Worm (Caenorhabditis elegans) whole organism, L1 larva: ENCODE data around the gene C29F9.9.

Experiments
- C34B4.2 ChIP-seq: sonication (generic microtip); optimal IDR thresholded peaks from 2 replicates; lab custom pipeline; 2017; ENCODE audit warnings: mild to moderate bottlenecking, missing genetic modification characterization, missing compliant biosample characterization
- F16B12.6 ChIP-seq: fragments of 150-350 bp; optimal IDR thresholded peaks from 2 replicates; lab custom pipeline; 2014; ENCODE audit warnings: missing biosample characterization, missing genetic modification characterization
- Y116A8C.19 ChIP-seq: sonication (generic microtip); optimal IDR thresholded peaks from 2 replicates; lab custom pipeline; 2016; ENCODE audit warnings: missing compliant biosample characterization, missing genetic modification characterization, borderline replicate concordance
- alr-1 ChIP-seq: fragments of 200-800 bp; sonication (Bioruptor generic); optimal IDR thresholded peaks from 2 replicates; lab custom pipeline; 2018; ENCODE audit warnings: borderline replicate concordance, mild to moderate bottlenecking, missing genetic modification characterization, missing compliant biosample characterization
- aly-2 ChIP-seq: fragments of 150-350 bp; optimal IDR thresholded peaks from 2 replicates; lab custom pipeline; 2014; ENCODE audit warnings: missing biosample characterization, missing genetic modification characterization
- blmp-1 ChIP-seq: fragments of 150-350 bp; optimal IDR thresholded peaks from 2 replicates; lab custom pipeline; 2014; ENCODE audit warnings: missing biosample characterization, missing genetic modification characterization
- ceh-90 ChIP-seq: sonication (generic microtip); optimal IDR thresholded peaks from 2 replicates; lab custom pipeline; 2016; ENCODE audit warnings: missing genetic modification characterization, missing compliant biosample characterization
- ces-1 ChIP-seq: fragments of 150-350 bp; optimal IDR thresholded peaks from 2 replicates; lab custom pipeline; 2014; ENCODE audit warnings: missing biosample characterization, missing genetic modification reagents, missing genetic modification characterization
- dsc-1 ChIP-seq: sonication (generic microtip); optimal IDR thresholded peaks from 2 replicates; lab custom pipeline; 2016; ENCODE audit warnings: mild to moderate bottlenecking, missing genetic modification characterization, missing compliant biosample characterization
- egl-13 ChIP-seq: sonication (generic microtip); optimal IDR thresholded peaks from 2 replicates; lab custom pipeline; 2016; ENCODE audit warnings: missing genotype, missing genetic modification reagents, missing genetic modification characterization, missing compliant biosample characterization
- egl-27 ChIP-seq, 2 experiments: fragments of 150-350 bp in 1 of 2; sonication (generic microtip); optimal IDR thresholded peaks; 3 replicates each; lab custom pipeline; 2017 to 2018; ENCODE audit warnings: missing biosample characterization in 2 of 2, missing genetic modification characterization in 2 of 2, missing genetic modification reagents in 2 of 2
- elt-2 ChIP-seq: sonication (generic microtip); optimal IDR thresholded peaks from 2 replicates; lab custom pipeline; 2016; ENCODE audit warnings: missing genetic modification characterization, mild to moderate bottlenecking, inconsistent platforms, missing compliant biosample characterization, missing genetic modification reagents
- elt-3 ChIP-seq, 6 experiments: fragments of 150-350 bp in 1 of 6; sonication (generic microtip); optimal IDR thresholded peaks; 2 replicates each; lab custom pipeline; 2017 to 2018; ENCODE audit warnings: missing biosample characterization in 6 of 6, missing genetic modification characterization in 6 of 6, inconsistent platforms in 1 of 6
- ets-5 ChIP-seq: fragments of 200-800 bp; sonication (Bioruptor generic); IDR thresholded peaks from 2 replicates; pipeline ENCODE4 v1.3.6; 2022; ENCODE audit warnings: missing genetic modification characterization, missing compliant biosample characterization
- fkh-10 ChIP-seq: sonication (generic microtip); optimal IDR thresholded peaks from 2 replicates; lab custom pipeline; 2017; ENCODE audit warnings: missing biosample characterization, missing genetic modification reagents, missing genetic modification characterization
- fkh-4 ChIP-seq: sonication (generic microtip); optimal IDR thresholded peaks from 2 replicates; lab custom pipeline; 2016; ENCODE audit warnings: missing compliant biosample characterization, missing genetic modification characterization, borderline replicate concordance
- fkh-8 ChIP-seq: sonication (generic microtip); optimal IDR thresholded peaks from 2 replicates; lab custom pipeline; 2016; ENCODE audit warnings: mild to moderate bottlenecking, missing genetic modification characterization, missing compliant biosample characterization
- grh-1 ChIP-seq: fragments of 200-800 bp; sonication (Bioruptor generic); IDR thresholded peaks from 2 replicates; pipeline ENCODE4 v1.3.6; 2022; ENCODE audit warnings: missing genetic modification reagents, missing genetic modification characterization, missing compliant biosample characterization
- hlh-4 ChIP-seq: sonication (generic microtip); optimal IDR thresholded peaks from 2 replicates; lab custom pipeline; 2016; ENCODE audit warnings: mild to moderate bottlenecking, missing genetic modification characterization, missing compliant biosample characterization
- hpl-2 ChIP-seq: fragments of 150-350 bp; optimal IDR thresholded peaks from 2 replicates; lab custom pipeline; 2014; ENCODE audit warnings: missing biosample characterization, missing genetic modification reagents, missing genetic modification characterization
- irx-1 ChIP-seq: sonication (generic microtip); optimal IDR thresholded peaks from 2 replicates; lab custom pipeline; 2016; ENCODE audit warnings: missing genetic modification characterization, missing compliant biosample characterization
- isw-1 ChIP-seq: fragments of 200-800 bp; sonication (Bioruptor generic); IDR thresholded peaks from 2 replicates; pipeline ENCODE4 v1.3.6; 2022; ENCODE audit warnings: missing genetic modification characterization, missing compliant biosample characterization
- jun-1 ChIP-seq: fragments of 150-350 bp; optimal IDR thresholded peaks from 2 replicates; lab custom pipeline; 2014; ENCODE audit warnings: missing biosample characterization, missing genetic modification reagents, missing genetic modification characterization
- lin-14 ChIP-seq: fragments of 200-800 bp; sonication (Bioruptor generic); optimal IDR thresholded peaks from 2 replicates; lab custom pipeline; 2018; ENCODE audit warnings: mild to moderate bottlenecking, missing genetic modification characterization, moderate library complexity, missing compliant biosample characterization
- lin-15B ChIP-seq: fragments of 150-350 bp; sonication (generic microtip); optimal IDR thresholded peaks from 3 replicates; lab custom pipeline; 2014; ENCODE audit warnings: missing biosample characterization, missing genetic modification characterization
- lin-35 ChIP-seq, 2 experiments: fragments of 150-350 bp; optimal IDR thresholded peaks; 2 replicates each; lab custom pipeline; 2014; ENCODE audit warnings: missing biosample characterization in 2 of 2, missing genetic modification characterization in 2 of 2, missing genetic modification reagents in 2 of 2
- lin-39 ChIP-seq: fragments of 150-350 bp; optimal IDR thresholded peaks from 2 replicates; lab custom pipeline; 2014; ENCODE audit warnings: missing biosample characterization, missing genetic modification reagents, missing genetic modification characterization
- lsy-2 ChIP-seq, 2 experiments: fragments of 150-350 bp; optimal IDR thresholded peaks; 2 replicates each; lab custom pipeline; 2014; ENCODE audit warnings: missing biosample characterization in 2 of 2, missing genetic modification characterization in 2 of 2
- mab-9 ChIP-seq: fragments of 200-800 bp; sonication (Bioruptor generic); IDR thresholded peaks from 2 replicates; pipeline ENCODE4 v1.3.6; 2022; ENCODE audit warnings: missing genetic modification reagents, missing genetic modification characterization, missing compliant biosample characterization
- mdl-1 ChIP-seq, 2 experiments: fragments of 150-350 bp; optimal IDR thresholded peaks; 2 replicates each; lab custom pipeline; 2014 to 2017; ENCODE audit warnings: missing biosample characterization in 2 of 2, missing genetic modification characterization in 2 of 2, inconsistent platforms in 1 of 2
- mef-2 ChIP-seq: fragments of 150-350 bp; optimal IDR thresholded peaks from 2 replicates; lab custom pipeline; 2014; ENCODE audit warnings: missing biosample characterization, missing genetic modification characterization
- mep-1 ChIP-seq: fragments of 150-350 bp; optimal IDR thresholded peaks from 2 replicates; lab custom pipeline; 2014; ENCODE audit warnings: missing biosample characterization, missing genetic modification characterization
- nhr-11 ChIP-seq: fragments of 150-350 bp; optimal IDR thresholded peaks from 2 replicates; lab custom pipeline; 2014; ENCODE audit warnings: missing biosample characterization, missing genetic modification characterization
- nhr-12 ChIP-seq: sonication (generic microtip); optimal IDR thresholded peaks from 2 replicates; lab custom pipeline; 2017; ENCODE audit warnings: missing biosample characterization, missing genetic modification characterization
- nhr-28 ChIP-seq: fragments of 150-350 bp; optimal IDR thresholded peaks from 2 replicates; lab custom pipeline; 2014; ENCODE audit warnings: missing biosample characterization, missing genetic modification characterization
- nhr-77 ChIP-seq: fragments of 150-350 bp; optimal IDR thresholded peaks from 2 replicates; lab custom pipeline; 2014; ENCODE audit warnings: missing biosample characterization, missing genetic modification characterization
- nhr-84 ChIP-seq: sonication (generic microtip); optimal IDR thresholded peaks from 2 replicates; lab custom pipeline; 2017; ENCODE audit warnings: missing biosample characterization, missing genetic modification characterization
- nhr-85 ChIP-seq: sonication (generic microtip); peaks from one replicate; lab custom pipeline; 2016; ENCODE audit warnings: missing genetic modification characterization, inconsistent platforms, missing compliant biosample characterization
- nhr-90 ChIP-seq: sonication (generic microtip); optimal IDR thresholded peaks from 2 replicates; lab custom pipeline; 2016; ENCODE audit warnings: mild to moderate bottlenecking, missing genetic modification characterization, missing compliant biosample characterization; ENCODE audit not compliant: poor library complexity
- pax-3 ChIP-seq: fragments of 200-800 bp; sonication (Bioruptor generic); optimal IDR thresholded peaks from 2 replicates; lab custom pipeline; 2018; ENCODE audit warnings: mild to moderate bottlenecking, missing genetic modification characterization, moderate library complexity, missing compliant biosample characterization
- pqm-1 ChIP-seq: sonication (generic microtip); optimal IDR thresholded peaks from 3 replicates; lab custom pipeline; 2017; ENCODE audit warnings: missing biosample characterization, missing genetic modification characterization
- skn-1 ChIP-seq: fragments of 150-350 bp; optimal IDR thresholded peaks from 2 replicates; lab custom pipeline; 2014; ENCODE audit warnings: missing biosample characterization, missing genetic modification characterization
- snpc-4 ChIP-seq: fragments of 150-350 bp; optimal IDR thresholded peaks from 2 replicates; lab custom pipeline; 2014; ENCODE audit warnings: missing biosample characterization, missing genetic modification characterization
- snu-23 ChIP-seq: sonication (generic microtip); optimal IDR thresholded peaks from 2 replicates; lab custom pipeline; 2016; ENCODE audit warnings: missing genetic modification characterization, missing compliant biosample characterization
- sptf-1 ChIP-seq: fragments of 150-350 bp; optimal IDR thresholded peaks from 2 replicates; lab custom pipeline; 2014; ENCODE audit warnings: missing biosample characterization, missing genetic modification characterization
- sup-37 ChIP-seq: fragments of 200-800 bp; sonication (Bioruptor generic); optimal IDR thresholded peaks from 2 replicates; lab custom pipeline; 2018; ENCODE audit warnings: mild to moderate bottlenecking, missing genetic modification characterization, missing compliant biosample characterization
- swsn-7 ChIP-seq: sonication (generic microtip); optimal IDR thresholded peaks from 2 replicates; lab custom pipeline; 2016; ENCODE audit warnings: missing genetic modification characterization, missing compliant biosample characterization
- tlp-1 ChIP-seq: fragments of 150-350 bp; optimal IDR thresholded peaks from 2 replicates; lab custom pipeline; 2014; ENCODE audit warnings: missing biosample characterization, missing genetic modification characterization
- unc-98 ChIP-seq: fragments of 200-800 bp; sonication (Bioruptor generic); IDR thresholded peaks from 2 replicates; pipeline ENCODE4 v1.3.6; 2022; ENCODE audit warnings: missing genetic modification characterization, missing compliant biosample characterization
- vab-15 ChIP-seq: sonication (generic microtip); optimal IDR thresholded peaks from 2 replicates; lab custom pipeline; 2017; ENCODE audit warnings: missing genotype, mild to moderate bottlenecking, missing genetic modification characterization, missing compliant biosample characterization
- xbp-1 ChIP-seq: sonication (generic microtip); optimal IDR thresholded peaks from 2 replicates; lab custom pipeline; 2016; ENCODE audit warnings: missing genetic modification characterization, missing compliant biosample characterization
- zip-4 ChIP-seq: fragments of 200-800 bp; sonication (Bioruptor generic); optimal IDR thresholded peaks from 2 replicates; lab custom pipeline; 2018; ENCODE audit warnings: mild to moderate bottlenecking, missing genetic modification characterization, moderate library complexity, missing compliant biosample characterization
- ztf-11 ChIP-seq, 2 experiments: sonication (generic microtip); optimal IDR thresholded peaks; 2 replicates each; lab custom pipeline; 2016 to 2017; ENCODE audit warnings: missing genetic modification characterization in 2 of 2, missing biosample characterization in 1 of 2, missing compliant biosample characterization in 1 of 2
- ztf-4 ChIP-seq: fragments of 150-350 bp; optimal IDR thresholded peaks from 2 replicates; lab custom pipeline; 2014; ENCODE audit warnings: missing biosample characterization, missing genetic modification characterization

The C29F9.9 gene

ce11 chrIII:86316-86715, 12.4 kb downstream of the C29F9.9 start, which contains the start of gene attf-3 (continued):
- TF ChIP-seq fkh-4 (tag; lab: Kevin White, UChicago) (no peak), ztf-4 (no peak), fkh-10 (peak; percentile 32), nhr-84 (tag; lab: Kevin White, UChicago) (no peak), lin-39 (tag; lab: Kevin White, UChicago) (no peak), ces-1 (GFP tag; lab: Kevin White, UChicago) (no peak), snu-23 (GFP tag; lab: Kevin White, UChicago) (peak; percentile 70), sptf-1 (no peak), lin-14 (GFP tag; lab: Kevin White, UChicago) (peak; percentile 69), blmp-1 (peak; percentile 67), swsn-7 (tag; lab: Kevin White, UChicago) (no peak), nhr-90 (no peak), elt-3 (tag; optimal IDR thresholded peaks at IDR 0.05; lab: Kevin White, UChicago) (peak in 1 of 6 experiments; percentile 50), zip-4 (GFP tag; lab: Kevin White, UChicago) (no peak), sup-37 (GFP tag; lab: Kevin White, UChicago) (no peak), ztf-11 (tag; optimal IDR thresholded peaks at IDR 0.05; lab: Kevin White, UChicago) (no peak), grh-1 (GFP tag; lab: Robert Waterston, UW) (no peak), unc-98 (GFP tag; lab: Robert Waterston, UW) (no peak), jun-1 (peak; percentile 4), aly-2 (tag; lab: Kevin White, UChicago) (no peak), mdl-1 (tag; optimal IDR thresholded peaks at IDR 0.05; lab: Kevin White, UChicago) (peak in 1 of 2 experiments; percentile 57), lin-35 (GFP tag; optimal IDR thresholded peaks at IDR 0.05; lab: Kevin White, UChicago) (peak; percentile 79 to 86), Y116A8C.19 (tag; lab: Kevin White, UChicago) (no peak), egl-27 (tag; optimal IDR thresholded peaks at IDR 0.05; lab: Kevin White, UChicago) (no peak), fkh-8 (tag; lab: Kevin White, UChicago) (peak; percentile 74), hlh-4 (tag; lab: Kevin White, UChicago) (no peak), nhr-11 (tag; lab: Kevin White, UChicago) (no peak), skn-1 (peak; percentile 63), F16B12.6 (peak; percentile 38), ets-5 (GFP tag; lab: Robert Waterston, UW) (no peak), nhr-28 (tag; lab: Kevin White, UChicago) (no peak), irx-1 (tag; lab: Kevin White, UChicago) (no peak), snpc-4 (tag; lab: Kevin White, UChicago) (peak; percentile 42), mef-2 (peak; percentile 53), nhr-77 (tag; lab: Kevin White, UChicago) (peak; percentile 60), xbp-1 (tag; lab: Kevin White, UChicago) (peak; percentile 58), pax-3 (tag; lab: Kevin White, UChicago) (no peak), hpl-2 (GFP tag; lab: Kevin White, UChicago) (no peak), C34B4.2 (no peak), pqm-1 (tag; lab: Kevin White, UChicago) (no peak), nhr-85 (no peak), vab-15 (tag; lab: Kevin White, UChicago) (no peak), isw-1 (GFP tag; lab: Robert Waterston, UW) (peak; percentile 58), tlp-1 (tag; lab: Kevin White, UChicago) (no peak), dsc-1 (tag; lab: Kevin White, UChicago) (peak; percentile 47), ceh-90 (tag; lab: Kevin White, UChicago) (no peak), lsy-2 (tag; optimal IDR thresholded peaks at IDR 0.05; lab: Kevin White, UChicago) (peak; percentile 73 to 91), nhr-12 (tag; lab: Kevin White, UChicago) (no peak), mep-1 (peak; percentile 75), egl-13 (tag; lab: Kevin White, UChicago) (peak; percentile 49), lin-15B (tag; lab: Kevin White, UChicago) (peak; percentile 55), alr-1 (no peak), elt-2 (tag; lab: Kevin White, UChicago) (no peak), mab-9 (GFP tag; lab: Robert Waterston, UW) (no peak)
